Worm (Caenorhabditis elegans) whole organism, young adult: ENCODE measurements around the gene pfn-3.

Experiments
- B0035.1 ChIP-seq: sonication (generic microtip); optimal IDR thresholded peaks from 2 replicates; lab custom pipeline; 2016; ENCODE audit warnings: missing genetic modification characterization, mild to moderate bottlenecking, missing compliant biosample characterization, missing genotype, missing genetic modification reagents
- F23B12.7 ChIP-seq: sonication (generic microtip); optimal IDR thresholded peaks from 2 replicates; lab custom pipeline; 2017; ENCODE audit warnings: missing genetic modification characterization, mild to moderate bottlenecking, missing compliant biosample characterization, antibody characterized with exemption, moderate library complexity; ENCODE audit not compliant: insufficient read depth
- F39B2.1 ChIP-seq: fragments of 200-800 bp; sonication (Bioruptor generic); IDR thresholded peaks from 2 replicates; pipeline ENCODE4 v1.3.6; 2022; ENCODE audit warnings: missing genetic modification reagents, missing genetic modification characterization, missing compliant biosample characterization
- F52B5.7 ChIP-seq: sonication (generic microtip); optimal IDR thresholded peaks from 2 replicates; lab custom pipeline; 2016; ENCODE audit warnings: mild to moderate bottlenecking, missing genetic modification characterization, missing compliant biosample characterization
- F55B11.4 ChIP-seq: sonication (generic microtip); optimal IDR thresholded peaks from 2 replicates; lab custom pipeline; 2016; ENCODE audit warnings: missing compliant biosample characterization, missing genetic modification characterization, borderline replicate concordance; ENCODE audit not compliant: insufficient read depth
- T07F8.4 ChIP-seq: sonication (generic microtip); optimal IDR thresholded peaks from 2 replicates; lab custom pipeline; 2016; ENCODE audit warnings: mild to moderate bottlenecking, missing genetic modification characterization, moderate library complexity, missing compliant biosample characterization
- T26A5.8 ChIP-seq: sonication (generic microtip); optimal IDR thresholded peaks from 2 replicates; lab custom pipeline; 2016; ENCODE audit warnings: missing genetic modification characterization, missing compliant biosample characterization
- Y53F4B.3 ChIP-seq: fragments of 200-800 bp; sonication (Bioruptor generic); IDR thresholded peaks from 2 replicates; pipeline ENCODE4 v1.3.6; 2022; ENCODE audit warnings: missing genetic modification reagents, missing genetic modification characterization, missing compliant biosample characterization
- Y53G8AR.9 ChIP-seq: fragments of 200-800 bp; sonication (Bioruptor generic); conservative IDR thresholded peaks from 2 replicates; pipeline ENCODE4 v1.3.6; 2022; ENCODE audit warnings: missing genetic modification reagents, missing genetic modification characterization, missing compliant biosample characterization
- Y56A3A.18 ChIP-seq: fragments of 200-800 bp; sonication (Bioruptor generic); IDR thresholded peaks from 2 replicates; pipeline ENCODE4 v1.3.6; 2022; ENCODE audit warnings: missing genetic modification reagents, missing genetic modification characterization, missing compliant biosample characterization
- aptf-2 ChIP-seq: fragments of 200-800 bp; sonication (Bioruptor generic); conservative IDR thresholded peaks from 2 replicates; pipeline ENCODE4 v1.3.6; 2022; ENCODE audit warnings: missing genetic modification reagents, missing genetic modification characterization, missing compliant biosample characterization
- attf-3 ChIP-seq: fragments of 200-800 bp; sonication (Bioruptor generic); conservative IDR thresholded peaks from 2 replicates; pipeline ENCODE4 v1.3.6; 2022; ENCODE audit warnings: missing genetic modification reagents, missing genetic modification characterization, missing compliant biosample characterization
- bed-2 ChIP-seq: fragments of 200-800 bp; sonication (Bioruptor generic); IDR thresholded peaks from 2 replicates; pipeline ENCODE4 v1.3.6; 2022; ENCODE audit warnings: missing genetic modification reagents, missing genetic modification characterization, missing compliant biosample characterization
- ccch-3 ChIP-seq: fragments of 200-800 bp; sonication (Bioruptor generic); optimal IDR thresholded peaks from 2 replicates; lab custom pipeline; 2018; ENCODE audit warnings: mild to moderate bottlenecking, missing genetic modification characterization, missing compliant biosample characterization
- cebp-1 ChIP-seq, 2 experiments: fragments of 200-800 bp in 1 of 2; sonication (Bioruptor generic) in 1 of 2; sonication (generic microtip) in 1 of 2; IDR thresholded peaks in 1 of 2; optimal IDR thresholded peaks in 1 of 2; 2 replicates each; pipeline versions ENCODE4 v1.3.6 to Lab custom; 2017 to 2022; ENCODE audit warnings: missing compliant biosample characterization in 2 of 2, missing genetic modification characterization in 2 of 2, mild to moderate bottlenecking in 1 of 2, missing genetic modification reagents in 1 of 2, moderate library complexity in 1 of 2
- cebp-2 ChIP-seq: fragments of 200-800 bp; sonication (Bioruptor generic); IDR thresholded peaks from 2 replicates; pipeline ENCODE4 v1.3.6; 2022; ENCODE audit warnings: missing genetic modification characterization, missing compliant biosample characterization
- ceh-100 ChIP-seq: fragments of 200-800 bp; sonication (Bioruptor generic); IDR thresholded peaks from 2 replicates; pipeline ENCODE4 v1.3.6; 2022; ENCODE audit warnings: missing genetic modification reagents, missing genetic modification characterization, missing compliant biosample characterization
- ceh-40 ChIP-seq: fragments of 200-800 bp; sonication (Bioruptor generic); IDR thresholded peaks from 2 replicates; pipeline ENCODE4 v1.3.6; 2022; ENCODE audit warnings: missing genetic modification characterization, missing compliant biosample characterization
- ceh-58 ChIP-seq: fragments of 200-800 bp; sonication (Bioruptor generic); IDR thresholded peaks from 2 replicates; pipeline ENCODE4 v1.3.6; 2022; ENCODE audit warnings: missing genetic modification characterization, missing compliant biosample characterization
- ceh-79 ChIP-seq: sonication (generic microtip); optimal IDR thresholded peaks from 2 replicates; lab custom pipeline; 2017; ENCODE audit warnings: mild to moderate bottlenecking, missing genetic modification characterization, missing compliant biosample characterization
- dox-1 ChIP-seq: fragments of 200-800 bp; sonication (Bioruptor generic); IDR thresholded peaks from 2 replicates; pipeline ENCODE4 v1.3.6; 2022; ENCODE audit warnings: missing genetic modification reagents, missing genetic modification characterization, missing compliant biosample characterization
- dpff-1 ChIP-seq: sonication (generic microtip); optimal IDR thresholded peaks from 2 replicates; lab custom pipeline; 2017; ENCODE audit warnings: mild to moderate bottlenecking, missing genetic modification characterization, missing compliant biosample characterization
- dpl-1 ChIP-seq: fragments of 150-350 bp; optimal IDR thresholded peaks from 2 replicates; lab custom pipeline; 2014; ENCODE audit warnings: missing biosample characterization, missing genetic modification reagents, missing genetic modification characterization
- egl-18 ChIP-seq: fragments of 200-800 bp; sonication (Bioruptor generic); IDR thresholded peaks from 2 replicates; pipeline ENCODE4 v1.3.6; 2022; ENCODE audit warnings: missing genetic modification reagents, missing genetic modification characterization, missing compliant biosample characterization
- ekl-4 ChIP-seq: fragments of 200-800 bp; sonication (Bioruptor generic); IDR thresholded peaks from 2 replicates; pipeline ENCODE4 v1.3.6; 2022; ENCODE audit warnings: missing genetic modification reagents, missing genetic modification characterization, missing compliant biosample characterization
- ets-4 ChIP-seq: fragments of 200-800 bp; sonication (Bioruptor generic); optimal IDR thresholded peaks from 2 replicates; lab custom pipeline; 2018; ENCODE audit warnings: mild to moderate bottlenecking, missing genetic modification characterization, missing compliant biosample characterization
- fkh-3 ChIP-seq: sonication (generic microtip); optimal IDR thresholded peaks from 2 replicates; lab custom pipeline; 2016; ENCODE audit warnings: mild to moderate bottlenecking, missing genetic modification characterization, missing compliant biosample characterization
- gei-17 ChIP-seq: fragments of 200-800 bp; sonication (Bioruptor generic); optimal IDR thresholded peaks from 2 replicates; lab custom pipeline; 2018; ENCODE audit warnings: mild to moderate bottlenecking, missing genetic modification characterization, missing compliant biosample characterization
- hsf-1 ChIP-seq: fragments of 200-800 bp; sonication (Bioruptor generic); IDR thresholded peaks from 2 replicates; pipeline ENCODE4 v1.3.6; 2022; ENCODE audit warnings: missing genetic modification reagents, missing genetic modification characterization, missing compliant biosample characterization
- let-607 ChIP-seq, 2 experiments: fragments of 200-800 bp in 1 of 2; sonication (Bioruptor generic) in 1 of 2; sonication (generic microtip) in 1 of 2; optimal IDR thresholded peaks; 2 replicates each; lab custom pipeline; 2016 to 2018; ENCODE audit warnings: mild to moderate bottlenecking in 2 of 2, missing compliant biosample characterization in 2 of 2, missing genetic modification characterization in 2 of 2, moderate library complexity in 2 of 2, missing genotype in 1 of 2
- lin-40 ChIP-seq: sonication (generic microtip); optimal IDR thresholded peaks from 2 replicates; lab custom pipeline; 2016; ENCODE audit warnings: missing genetic modification characterization, mild to moderate bottlenecking, missing compliant biosample characterization, missing genotype, missing genetic modification reagents
- lsl-1 ChIP-seq: fragments of 200-800 bp; sonication (Bioruptor generic); optimal IDR thresholded peaks from 2 replicates; lab custom pipeline; 2018; ENCODE audit warnings: mild to moderate bottlenecking, missing genetic modification characterization, moderate library complexity, missing compliant biosample characterization
- madf-8 ChIP-seq: fragments of 200-800 bp; sonication (Bioruptor generic); conservative IDR thresholded peaks from 2 replicates; pipeline ENCODE4 v1.3.6; 2022; ENCODE audit warnings: missing genetic modification reagents, missing genetic modification characterization, missing compliant biosample characterization
- nfyb-1 ChIP-seq: fragments of 200-800 bp; sonication (Bioruptor generic); IDR thresholded peaks from 2 replicates; pipeline ENCODE4 v1.3.6; 2022; ENCODE audit warnings: missing genetic modification reagents, missing genetic modification characterization, missing compliant biosample characterization
- nhr-179 ChIP-seq: sonication (generic microtip); optimal IDR thresholded peaks from 2 replicates; lab custom pipeline; 2016; ENCODE audit warnings: mild to moderate bottlenecking, missing genetic modification characterization, missing compliant biosample characterization
- nhr-90 ChIP-seq: sonication (generic microtip); optimal IDR thresholded peaks from 2 replicates; lab custom pipeline; 2016; ENCODE audit warnings: missing genotype, mild to moderate bottlenecking, missing genetic modification characterization, missing compliant biosample characterization
- rcor-1 ChIP-seq: fragments of 200-800 bp; sonication (Bioruptor generic); IDR thresholded peaks from 2 replicates; pipeline ENCODE4 v1.3.6; 2022; ENCODE audit warnings: missing genetic modification reagents, missing genetic modification characterization, missing compliant biosample characterization
- snpc-1.1 ChIP-seq: sonication (generic microtip); optimal IDR thresholded peaks from 2 replicates; lab custom pipeline; 2017; ENCODE audit warnings: missing genetic modification characterization, mild to moderate bottlenecking, missing compliant biosample characterization, antibody characterized with exemption, moderate library complexity, missing genotype, missing genetic modification reagents; ENCODE audit not compliant: insufficient read depth
- snpc-1.3 ChIP-seq: sonication (generic microtip); optimal IDR thresholded peaks from 2 replicates; lab custom pipeline; 2017; ENCODE audit warnings: missing genetic modification characterization, mild to moderate bottlenecking, missing compliant biosample characterization, antibody characterized with exemption, moderate library complexity, missing genotype, missing genetic modification reagents; ENCODE audit not compliant: insufficient read depth
- sptf-2 ChIP-seq: fragments of 200-800 bp; sonication (Bioruptor generic); optimal IDR thresholded peaks from 2 replicates; lab custom pipeline; 2018; ENCODE audit warnings: mild to moderate bottlenecking, missing genetic modification characterization, missing compliant biosample characterization
- tbx-9 ChIP-seq: sonication (generic microtip); optimal IDR thresholded peaks from 2 replicates; lab custom pipeline; 2016; ENCODE audit warnings: borderline replicate concordance, missing genetic modification characterization, inconsistent platforms, missing compliant biosample characterization
- tlf-1 ChIP-seq: fragments of 200-800 bp; sonication (Bioruptor generic); optimal IDR thresholded peaks from 2 replicates; lab custom pipeline; 2018; ENCODE audit warnings: mild to moderate bottlenecking, missing genetic modification characterization, missing compliant biosample characterization
- unc-62 ChIP-seq: fragments of 150-350 bp; optimal IDR thresholded peaks from 2 replicates; lab custom pipeline; 2014; ENCODE audit warnings: missing biosample characterization, missing genetic modification reagents, missing genetic modification characterization
- xnd-1 ChIP-seq: sonication (generic microtip); optimal IDR thresholded peaks from 2 replicates; lab custom pipeline; 2016; ENCODE audit warnings: missing genotype, missing genetic modification reagents, missing genetic modification characterization, missing compliant biosample characterization
- zim-3 ChIP-seq: sonication (generic microtip); optimal IDR thresholded peaks from 2 replicates; lab custom pipeline; 2017; ENCODE audit warnings: mild to moderate bottlenecking, missing genetic modification characterization, moderate library complexity, missing compliant biosample characterization
- ztf-25 ChIP-seq: fragments of 200-800 bp; sonication (Bioruptor generic); IDR thresholded peaks from 2 replicates; pipeline ENCODE4 v1.3.6; 2022; ENCODE audit warnings: missing genetic modification reagents, missing genetic modification characterization, missing compliant biosample characterization
- ztf-26 ChIP-seq: sonication (generic microtip); optimal IDR thresholded peaks from 2 replicates; lab custom pipeline; 2017; ENCODE audit warnings: missing genetic modification characterization, missing compliant biosample characterization
- ztf-3 ChIP-seq: fragments of 200-800 bp; sonication (Bioruptor generic); optimal IDR thresholded peaks from 2 replicates; lab custom pipeline; 2018; ENCODE audit warnings: mild to moderate bottlenecking, missing genetic modification characterization, missing compliant biosample characterization

The pfn-3 gene

DNA sequence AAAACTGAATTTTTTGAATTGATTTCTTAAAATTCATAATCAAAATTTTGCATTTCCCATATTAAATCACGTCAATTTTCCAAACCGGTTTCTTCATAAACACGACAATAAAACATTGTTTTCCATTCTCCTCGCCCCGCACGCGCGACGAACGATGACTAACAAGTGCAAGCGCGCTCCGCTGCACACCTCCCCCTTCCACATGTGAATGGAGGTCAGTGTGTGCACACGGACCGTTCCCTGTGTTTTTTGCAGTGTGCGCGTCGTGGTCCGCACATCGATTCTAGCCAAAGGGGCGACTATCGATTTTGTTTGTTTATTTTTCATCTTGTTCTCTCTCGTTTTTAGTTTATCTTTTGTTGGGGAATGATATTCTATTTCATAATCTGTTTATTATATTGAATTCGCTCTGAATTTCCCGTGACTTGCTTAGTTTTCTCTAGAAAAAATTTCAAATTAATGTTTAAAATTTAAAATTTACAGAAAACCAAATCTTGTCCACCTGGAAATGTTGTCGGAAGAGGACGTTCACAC, 48.1 kb upstream of the pfn-3 start, which contains the start of gene snx-1 (continued):
- TF ChIP-seq sptf-2 (no peak), attf-3 (GFP tag; lab: Robert Waterston, UW) (no peak), zim-3 (tag; lab: Kevin White, UChicago) (no peak), ccch-3 (GFP tag; lab: Kevin White, UChicago) (no peak), xnd-1 (tag; lab: Kevin White, UChicago) (no peak), B0035.1 (no peak), aptf-2 (GFP tag; lab: Robert Waterston, UW) (no peak), nfyb-1 (GFP tag; lab: Robert Waterston, UW) (no peak), egl-18 (no peak), Y56A3A.18 (GFP tag; lab: Robert Waterston, UW) (no peak), unc-62 (GFP tag; lab: Kevin White, UChicago) (no peak), T07F8.4 (tag; lab: Kevin White, UChicago) (no peak), Y53G8AR.9 (GFP tag; lab: Robert Waterston, UW) (no peak), hsf-1 (no peak), ztf-26 (tag; lab: Kevin White, UChicago) (no peak), F52B5.7 (tag; lab: Kevin White, UChicago) (no peak), snpc-1.3 (tag; lab: Kevin White, UChicago) (no peak), F23B12.7 (tag; lab: Kevin White, UChicago) (no peak), lin-40 (tag; lab: Kevin White, UChicago) (peak; percentile 33), cebp-1 (GFP tag; IDR thresholded peaks at IDR 0.05; lab: Robert Waterston, UW) (peak; percentile 43; the same call in 1 of the 2 replicates), cebp-1 (tag; optimal IDR thresholded peaks at IDR 0.05; lab: Kevin White, UChicago) (peak; percentile 65), ets-4 (GFP tag; lab: Kevin White, UChicago) (no peak), ztf-25 (GFP tag; lab: Robert Waterston, UW) (no peak), bed-2 (no peak), nhr-179 (tag; lab: Kevin White, UChicago) (no peak), tlf-1 (GFP tag; lab: Kevin White, UChicago) (no peak), cebp-2 (no peak), ceh-58 (GFP tag; lab: Robert Waterston, UW) (no peak), dpff-1 (no peak), ceh-40 (GFP tag; lab: Robert Waterston, UW) (no peak), let-607 (tag; optimal IDR thresholded peaks at IDR 0.05; lab: Kevin White, UChicago) (peak; percentile 60 to 73), dox-1 (GFP tag; lab: Robert Waterston, UW) (peak; percentile 76; the same call in 1 of the 2 replicates), F39B2.1 (no peak), F55B11.4 (tag; lab: Kevin White, UChicago) (no peak), madf-8 (GFP tag; lab: Robert Waterston, UW) (no peak), fkh-3 (tag; lab: Kevin White, UChicago) (no peak), ceh-79 (tag; lab: Kevin White, UChicago) (no peak), rcor-1 (GFP tag; lab: Robert Waterston, UW) (no peak), gei-17 (GFP tag; lab: Kevin White, UChicago) (no peak), nhr-90 (tag; lab: Kevin White, UChicago) (no peak), tbx-9 (tag; lab: Kevin White, UChicago) (no peak), dpl-1 (GFP tag; lab: Kevin White, UChicago) (no peak), ceh-100 (no peak), snpc-1.1 (no peak), ztf-3 (GFP tag; lab: Kevin White, UChicago) (no peak), T26A5.8 (no peak), Y53F4B.3 (no peak), lsl-1 (no peak), ekl-4 (no peak)
